Worm (Caenorhabditis elegans) whole organism, midembryonic: ENCODE results near the gene B0524.5.

Experiments used
- cog-1 ChIP-seq: sonication (generic microtip); optimal IDR thresholded peaks from 2 replicates; lab custom pipeline; 2016; ENCODE audit warnings: missing genetic modification characterization, missing compliant biosample characterization
- flt-1 ChIP-seq: fragments of 200-800 bp; sonication (Bioruptor generic); IDR thresholded peaks from 2 replicates; pipeline ENCODE4 v1.3.6; 2022; ENCODE audit warnings: missing genetic modification characterization, missing compliant biosample characterization
- klf-2 ChIP-seq: fragments of 200-800 bp; sonication (Bioruptor generic); conservative IDR thresholded peaks from 2 replicates; pipeline ENCODE4 v1.3.6; 2022; ENCODE audit warnings: missing genetic modification reagents, missing genetic modification characterization, missing compliant biosample characterization
- ref-1 ChIP-seq: fragments of 200-800 bp; sonication (Bioruptor generic); conservative IDR thresholded peaks from 2 replicates; pipeline ENCODE4 v1.3.6; 2022; ENCODE audit warnings: missing genetic modification reagents, missing genetic modification characterization, missing compliant biosample characterization
- tab-1 ChIP-seq: fragments of 200-800 bp; sonication (Bioruptor generic); IDR thresholded peaks from 2 replicates; pipeline ENCODE4 v1.3.6; 2022; ENCODE audit warnings: missing genetic modification characterization, missing compliant biosample characterization
- ztf-23 ChIP-seq: fragments of 200-800 bp; sonication (Bioruptor generic); IDR thresholded peaks from 2 replicates; pipeline ENCODE4 v1.3.6; 2022; ENCODE audit warnings: missing genetic modification reagents, missing genetic modification characterization, missing compliant biosample characterization
- ztf-29 ChIP-seq: fragments of 200-800 bp; sonication (Bioruptor generic); IDR thresholded peaks from 2 replicates; pipeline ENCODE4 v1.3.6; 2022; ENCODE audit warnings: missing genetic modification reagents, missing genetic modification characterization, missing compliant biosample characterization

DNA sequence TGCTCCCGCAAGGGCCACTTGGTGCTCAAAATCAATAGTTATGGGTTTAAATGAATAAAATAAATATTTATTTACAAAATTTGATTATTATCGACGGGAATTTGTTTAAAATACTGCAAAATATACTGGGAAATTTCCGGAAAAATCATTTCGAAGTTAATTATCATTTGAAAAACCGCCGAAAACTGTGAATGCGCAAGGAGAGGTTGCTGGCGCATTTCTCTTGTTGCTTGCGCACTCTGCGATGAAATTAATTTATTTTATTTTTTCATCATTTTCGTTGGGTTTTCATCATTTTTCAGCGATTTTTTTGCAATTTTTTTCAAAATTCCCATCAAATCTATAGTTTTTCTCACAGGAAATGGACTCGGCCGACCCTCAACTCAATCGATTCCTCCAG, 34.2 kb downstream of the B0524.5 start, which contains the start of gene ddp-1:
- TF ChIP-seq cog-1, result peak; percentile 79
- 0 out of 2 replicates have a peak, but pooled peaks have one; percentile 49 for TF ChIP-seq ref-1
- TF ChIP-seq flt-1 (GFP tag; lab: Robert Waterston, UW), result peak; percentile 89
- TF ChIP-seq tab-1 (GFP tag; lab: Robert Waterston, UW), result peak; percentile 72; the same call in 1 of the 2 replicates
- peak; percentile 88 for TF ChIP-seq ztf-23 (GFP tag; lab: Robert Waterston, UW)
- peak; percentile 30; the same call in 1 of the 2 replicates for TF ChIP-seq ztf-29 (GFP tag; lab: Robert Waterston, UW)
- TF ChIP-seq klf-2 (GFP tag; lab: Robert Waterston, UW), result peak; percentile 75; the same call in 1 of the 2 replicates
